Fruit fly (Drosophila melanogaster): ENCODE results near the gene sty.

The sty gene

DNA sequence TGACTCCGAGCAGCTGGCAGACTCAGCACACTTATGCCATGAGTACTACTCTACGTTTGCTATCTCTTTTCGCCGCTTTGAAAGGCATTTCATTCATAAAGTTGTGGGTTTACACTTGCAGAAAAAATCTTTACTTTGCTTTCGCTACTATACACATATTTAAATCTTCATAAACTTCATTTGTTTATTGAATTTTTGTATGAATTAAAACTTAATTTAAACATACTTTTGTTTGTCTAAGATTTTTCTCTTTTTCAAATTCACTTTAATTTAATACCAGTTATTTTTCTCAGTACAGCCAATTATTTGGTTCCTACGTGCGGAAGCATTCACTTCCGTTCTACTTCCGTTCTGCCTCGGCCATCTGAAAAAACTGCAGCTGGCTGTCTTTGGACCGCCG, 13.7 kb upstream of the sty start (continued):
- TF ChIP-seq twi (tag; optimal IDR thresholded peaks at IDR 0.05) (peak; percentile 12), CG12659 (GFP tag; optimal IDR thresholded peaks at IDR 0.05) (peak; percentile 44), CG13424 (tag; optimal IDR thresholded peaks at IDR 0.05) (peak; percentile 63), tap (tag; optimal IDR thresholded peaks at IDR 0.05) (peak; percentile 59), slou (GFP tag; optimal IDR thresholded peaks at IDR 0.05) (peak; percentile 9), ro (GFP tag; IDR thresholded peaks at IDR 0.05) (no peak), CrebB (tag; optimal IDR thresholded peaks at IDR 0.05) (peak; percentile 10), ara (GFP tag; IDR thresholded peaks at IDR 0.05) (peak; percentile 60), CG1647 (GFP tag; optimal IDR thresholded peaks at IDR 0.05) (peak; percentile 1), Max (GFP tag; optimal IDR thresholded peaks at IDR 0.05) (peak; percentile 36), Hmx (GFP tag; optimal IDR thresholded peaks at IDR 0.05) (no peak), grau (tag; optimal IDR thresholded peaks at IDR 0.05) (peak; percentile 75), sim (GFP tag; IDR thresholded peaks at IDR 0.05) (peak; percentile 35; the same call in 1 of the 2 replicates), CG32772 (GFP tag; IDR thresholded peaks at IDR 0.05) (peak; percentile 38; the same call in 1 of the 2 replicates), CG17328 (GFP tag; IDR thresholded peaks at IDR 0.05) (peak; percentile 80), CG11093 (GFP tag; IDR thresholded peaks at IDR 0.05) (no peak), CG15073 (GFP tag; optimal IDR thresholded peaks at IDR 0.05) (no peak), CG12155 (GFP tag; optimal IDR thresholded peaks at IDR 0.05) (peak; percentile 33), ci (GFP tag; IDR thresholded peaks at IDR 0.05) (peak; percentile 34; the same call in 1 of the 3 replicates), bab2 (GFP tag; optimal IDR thresholded peaks at IDR 0.05) (peak; percentile 30), CG16863 (GFP tag; optimal IDR thresholded peaks at IDR 0.05) (peak; percentile 60), gsb (GFP tag; IDR thresholded peaks at IDR 0.05) (no peak), Eip74EF (GFP tag; optimal IDR thresholded peaks at IDR 0.05) (peak in 1 of 2 experiments; percentile 55), C15 (GFP tag; IDR thresholded peaks at IDR 0.05) (no peak), schlank (tag; optimal IDR thresholded peaks at IDR 0.05) (no peak), CG2889 (GFP tag; IDR thresholded peaks at IDR 0.05) (peak; percentile 47; the same call in 1 of the 3 replicates), CG2875 (GFP tag; optimal IDR thresholded peaks at IDR 0.05) (peak; percentile 46), Poxn (GFP tag; IDR thresholded peaks at IDR 0.05) (no peak), tin (GFP tag; optimal IDR thresholded peaks at IDR 0.05) (peak; percentile 68), lola (GFP tag; optimal IDR thresholded peaks at IDR 0.05) (peak in 1 of 3 experiments; percentile 88), exex (tag; optimal IDR thresholded peaks at IDR 0.05) (no peak), disco-r (GFP tag; optimal IDR thresholded peaks at IDR 0.05) (no peak), dpn (GFP tag; optimal IDR thresholded peaks at IDR 0.05) (peak; percentile 41 to 61), shn (GFP tag; optimal IDR thresholded peaks at IDR 0.05) (peak; percentile 9), Sin3A (optimal IDR thresholded peaks at IDR 0.05) (no peak), CG14050 (GFP tag; IDR thresholded peaks at IDR 0.05) (no peak), pzg (GFP tag; optimal IDR thresholded peaks at IDR 0.05) (no peak), ewg (GFP tag; optimal IDR thresholded peaks at IDR 0.05) (peak; percentile 10), otp (GFP tag; IDR thresholded peaks at IDR 0.05) (0 out of 3 replicates have a peak, but pooled peaks have one; percentile 35), trem (tag; optimal IDR thresholded peaks at IDR 0.05) (peak; percentile 72), yki (optimal IDR thresholded peaks at IDR 0.05) (no peak), onecut (GFP tag; IDR thresholded peaks at IDR 0.05) (peak; percentile 52), CG12299 (tag; optimal IDR thresholded peaks at IDR 0.05) (no peak), run (tag; optimal IDR thresholded peaks at IDR 0.05) (peak; percentile 44), mld (GFP tag; IDR thresholded peaks at IDR 0.05; ENCODE audit: partially characterized antibody) (no peak), emc (GFP tag; optimal IDR thresholded peaks at IDR 0.05) (no peak), ac (GFP tag; optimal IDR thresholded peaks at IDR 0.05) (peak; percentile 62), CG10267 (tag; optimal IDR thresholded peaks at IDR 0.05) (peak; percentile 84), row (GFP tag; IDR thresholded peaks at IDR 0.05) (peak; percentile 81), CG8388 (GFP tag; optimal IDR thresholded peaks at IDR 0.05) (peak; percentile 80), Usf (GFP tag; optimal IDR thresholded peaks at IDR 0.05) (no peak), CG12391 (tag; optimal IDR thresholded peaks at IDR 0.05) (peak; percentile 85)
